Fruit fly (Drosophila melanogaster) whole organism, embryonic: ENCODE data around the gene AlkB.

Experiments used
- Atf-2 ChIP-seq: fragments of 200-800 bp; sonication (Bioruptor generic); optimal IDR thresholded peaks from 2 replicates; lab custom pipeline; 2016; ENCODE audit warnings: missing biosample characterization, missing genetic modification characterization
- B-H2 ChIP-seq: fragments of 200-800 bp; sonication (Bioruptor generic); optimal IDR thresholded peaks from 2 replicates; lab custom pipeline; 2018; ENCODE audit warnings: missing biosample characterization, mild to moderate bottlenecking, missing genetic modification characterization
- Bgb ChIP-seq: fragments of 200-800 bp; sonication (Bioruptor generic); IDR thresholded peaks from 2 replicates; pipeline ENCODE4 v1.3.6; 2022; ENCODE audit warnings: missing biosample characterization, missing genetic modification characterization; ENCODE audit not compliant: partially characterized antibody
- Blimp-1 ChIP-seq: fragments of 200-800 bp; sonication (Bioruptor generic); optimal IDR thresholded peaks from 3 replicates; lab custom pipeline; 2018; ENCODE audit warnings: missing biosample characterization, missing genetic modification characterization, mild to moderate bottlenecking, moderate library complexity, missing genetic modification reagents
- CG12104 ChIP-seq: fragments of 200-800 bp; sonication (Bioruptor generic); optimal IDR thresholded peaks from 3 replicates; lab custom pipeline; 2016; ENCODE audit warnings: missing biosample characterization, missing genetic modification characterization
- CG1233 ChIP-seq: fragments of 200-800 bp; sonication (Bioruptor generic); optimal IDR thresholded peaks from 4 replicates; lab custom pipeline; 2018; ENCODE audit warnings: missing biosample characterization, mild to moderate bottlenecking, missing genetic modification characterization
- CG12391 ChIP-seq: fragments of 200-800 bp; sonication (Bioruptor generic); optimal IDR thresholded peaks from 3 replicates; lab custom pipeline; 2018; ENCODE audit warnings: missing biosample characterization, mild to moderate bottlenecking, missing genetic modification characterization, moderate library complexity
- CG14710 ChIP-seq: fragments of 200-800 bp; sonication (Bioruptor generic); optimal IDR thresholded peaks from 3 replicates; lab custom pipeline; 2019; ENCODE audit warnings: missing biosample characterization, mild to moderate bottlenecking, missing genetic modification characterization, moderate library complexity
- CG1529 ChIP-seq: fragments of 200-800 bp; sonication (Bioruptor generic); optimal IDR thresholded peaks from 3 replicates; lab custom pipeline; 2018; ENCODE audit warnings: missing biosample characterization, missing genetic modification characterization
- CG15514 ChIP-seq: fragments of 200-800 bp; sonication (Bioruptor generic); optimal IDR thresholded peaks from 3 replicates; lab custom pipeline; 2017; ENCODE audit warnings: missing biosample characterization, missing genetic modification characterization, mild to moderate bottlenecking, moderate library complexity, missing genetic modification reagents
- CG17385 ChIP-seq: fragments of 200-800 bp; sonication (Bioruptor generic); optimal IDR thresholded peaks from 3 replicates; lab custom pipeline; 2018; ENCODE audit warnings: missing biosample characterization, mild to moderate bottlenecking, missing genetic modification characterization
- CG17568 ChIP-seq: fragments of 200-800 bp; sonication (Bioruptor generic); optimal IDR thresholded peaks from 2 replicates; lab custom pipeline; 2018; ENCODE audit warnings: missing biosample characterization, mild to moderate bottlenecking, missing genetic modification characterization, moderate library complexity
- CG18262 ChIP-seq: fragments of 200-800 bp; optimal IDR thresholded peaks from 3 replicates; lab custom pipeline; 2019; ENCODE audit warnings: missing biosample characterization, mild to moderate bottlenecking, missing genetic modification characterization, moderate library complexity
- CG18476 ChIP-seq: fragments of 200-800 bp; sonication (Bioruptor generic); optimal IDR thresholded peaks from 2 replicates; lab custom pipeline; 2016; ENCODE audit warnings: missing biosample characterization, mild to moderate bottlenecking, missing genetic modification characterization
- CG32532 ChIP-seq: fragments of 200-800 bp; sonication (Bioruptor generic); IDR thresholded peaks from 2 replicates; pipeline ENCODE4 v1.3.6; 2022; ENCODE audit warnings: missing biosample characterization, missing genetic modification characterization
- CG3281 ChIP-seq: fragments of 200-800 bp; sonication (Bioruptor generic); optimal IDR thresholded peaks from 3 replicates; lab custom pipeline; 2017; ENCODE audit warnings: missing biosample characterization, mild to moderate bottlenecking, missing genetic modification characterization
- CG34376 ChIP-seq: fragments of 200-800 bp; sonication (Bioruptor generic); optimal IDR thresholded peaks from 2 replicates; lab custom pipeline; 2018; ENCODE audit warnings: missing biosample characterization, mild to moderate bottlenecking, missing genetic modification characterization
- CG6254 ChIP-seq: fragments of 200-800 bp; sonication (Bioruptor generic); optimal IDR thresholded peaks from 3 replicates; lab custom pipeline; 2017; ENCODE audit warnings: mild to moderate bottlenecking, missing biosample characterization, missing genetic modification reagents, missing genetic modification characterization
- CG6791 ChIP-seq: fragments of 200-800 bp; sonication (Bioruptor generic); IDR thresholded peaks from 3 replicates; pipeline ENCODE4 v1.3.6; 2022; ENCODE audit warnings: missing biosample characterization, missing genetic modification characterization; ENCODE audit not compliant: partially characterized antibody
- CG8478 ChIP-seq: fragments of >200 bp; optimal IDR thresholded peaks from 2 replicates; lab custom pipeline; 2018
- CG8924 ChIP-seq: fragments of 200-800 bp; optimal IDR thresholded peaks from 3 replicates; lab custom pipeline; 2019; ENCODE audit warnings: missing biosample characterization, mild to moderate bottlenecking, missing genetic modification characterization, moderate library complexity
- Eip74EF ChIP-seq, 2 experiments: fragments of 200-800 bp in 1 of 2; fragments of >200 bp in 1 of 2; sonication (Bioruptor generic) in 1 of 2; optimal IDR thresholded peaks; 2 replicates each; lab custom pipeline; 2017 to 2019; ENCODE audit warnings: missing biosample characterization in 2 of 2, missing genetic modification characterization in 2 of 2, mild to moderate bottlenecking in 1 of 2, moderate library complexity in 1 of 2
- Gsc ChIP-seq: fragments of 200-800 bp; sonication (Bioruptor generic); IDR thresholded peaks from 2 replicates; pipeline ENCODE4 v1.3.6; 2022; ENCODE audit warnings: missing biosample characterization, missing genetic modification characterization
- H2.0 ChIP-seq: fragments of 200-800 bp; sonication (Bioruptor generic); IDR thresholded peaks from 2 replicates; pipeline ENCODE4 v1.3.6; 2022; ENCODE audit warnings: missing biosample characterization, missing genetic modification characterization
- HHEX ChIP-seq: fragments of 200-800 bp; sonication (Bioruptor generic); optimal IDR thresholded peaks from 3 replicates; lab custom pipeline; 2017; ENCODE audit warnings: missing biosample characterization, mild to moderate bottlenecking, missing genetic modification characterization, missing genetic modification reagents
- Hr39 ChIP-seq: fragments of >200 bp; optimal IDR thresholded peaks from 2 replicates; lab custom pipeline; 2017
- MTF-1 ChIP-seq: fragments of 200-800 bp; sonication (Bioruptor generic); optimal IDR thresholded peaks from 2 replicates; lab custom pipeline; 2018; ENCODE audit warnings: missing biosample characterization, mild to moderate bottlenecking, missing genetic modification characterization, borderline replicate concordance
- TFAM ChIP-seq: fragments of 200-800 bp; sonication (Bioruptor generic); optimal IDR thresholded peaks from 2 replicates; lab custom pipeline; 2017; ENCODE audit warnings: missing biosample characterization, missing genetic modification characterization, inconsistent platforms
- amos ChIP-seq: fragments of 200-800 bp; sonication (Bioruptor generic); IDR thresholded peaks from 2 replicates; pipeline ENCODE4 v1.3.6; 2022; ENCODE audit warnings: missing biosample characterization, missing genetic modification characterization; ENCODE audit not compliant: partially characterized antibody
- ase ChIP-seq: fragments of 200-800 bp; sonication (Bioruptor generic); IDR thresholded peaks from 3 replicates; pipeline ENCODE4 v1.3.6; 2022; ENCODE audit warnings: missing biosample characterization, missing genetic modification characterization
- chn ChIP-seq: fragments of 200-800 bp; sonication (Bioruptor generic); optimal IDR thresholded peaks from 2 replicates; lab custom pipeline; 2016; ENCODE audit warnings: missing biosample characterization, missing genetic modification characterization
- en ChIP-seq: fragments of 200-800 bp; sonication (Bioruptor generic); optimal IDR thresholded peaks from 2 replicates; lab custom pipeline; 2016; ENCODE audit warnings: missing biosample characterization, missing genetic modification characterization
- ewg ChIP-seq: fragments of 200-800 bp; sonication (Bioruptor generic); optimal IDR thresholded peaks from 3 replicates; lab custom pipeline; 2017; ENCODE audit warnings: mild to moderate bottlenecking, missing biosample characterization, missing genetic modification reagents, missing genetic modification characterization
- fd3F ChIP-seq: fragments of 200-800 bp; sonication (Bioruptor generic); optimal IDR thresholded peaks from 2 replicates; lab custom pipeline; 2018; ENCODE audit warnings: missing biosample characterization, mild to moderate bottlenecking, missing genetic modification characterization, moderate library complexity
- fru ChIP-seq: fragments of >200 bp; optimal IDR thresholded peaks from 2 replicates; lab custom pipeline; 2017
- gce ChIP-seq: fragments of 200-800 bp; sonication (Bioruptor generic); IDR thresholded peaks from 3 replicates; pipeline ENCODE4 v1.3.6; 2022; ENCODE audit warnings: missing biosample characterization, missing genetic modification characterization
- jing ChIP-seq: fragments of 200-800 bp; sonication (Bioruptor generic); optimal IDR thresholded peaks from 2 replicates; lab custom pipeline; 2018; ENCODE audit warnings: missing biosample characterization, mild to moderate bottlenecking, missing genetic modification characterization
- lola ChIP-seq, 3 experiments: fragments of >200 bp in 2 of 3; fragments of 200-800 bp in 1 of 3; sonication (Bioruptor generic) in 1 of 3; optimal IDR thresholded peaks; 2 replicates each; lab custom pipeline; 2017 to 2019; ENCODE audit warnings: missing biosample characterization in 3 of 3, missing genetic modification characterization in 3 of 3, mild to moderate bottlenecking in 1 of 3, moderate library complexity in 1 of 3
- luna ChIP-seq: fragments of 200-800 bp; sonication (Bioruptor generic); optimal IDR thresholded peaks from 2 replicates; lab custom pipeline; 2016; ENCODE audit warnings: missing biosample characterization, missing genetic modification characterization
- pfk ChIP-seq: fragments of 200-800 bp; sonication (Bioruptor generic); optimal IDR thresholded peaks from 2 replicates; lab custom pipeline; 2018; ENCODE audit warnings: missing biosample characterization, mild to moderate bottlenecking, missing genetic modification characterization, moderate library complexity
- pita ChIP-seq: fragments of 200-800 bp; sonication (Bioruptor generic); optimal IDR thresholded peaks from 2 replicates; lab custom pipeline; 2017; ENCODE audit warnings: missing biosample characterization, mild to moderate bottlenecking, missing genetic modification characterization
- pnt ChIP-seq: fragments of 200-800 bp; sonication (Bioruptor generic); optimal IDR thresholded peaks from 3 replicates; lab custom pipeline; 2016; ENCODE audit warnings: missing biosample characterization, missing genetic modification characterization
- repo ChIP-seq: fragments of 200-800 bp; sonication (Bioruptor generic); optimal IDR thresholded peaks from 2 replicates; lab custom pipeline; 2016; ENCODE audit warnings: missing biosample characterization, missing genetic modification characterization
- sens ChIP-seq: fragments of 200-800 bp; sonication (Bioruptor generic); peaks from one replicate; lab custom pipeline; 2016; ENCODE audit warnings: missing biosample characterization, missing genetic modification characterization
- sens-2 ChIP-seq: fragments of 200-800 bp; sonication (Bioruptor generic); IDR thresholded peaks from 2 replicates; pipeline ENCODE4 v1.3.6; 2022; ENCODE audit warnings: missing biosample characterization, missing genetic modification characterization
- sna ChIP-seq: fragments of 200-800 bp; sonication (Bioruptor generic); IDR thresholded peaks from 2 replicates; pipeline ENCODE4 v1.3.6; 2022; ENCODE audit warnings: missing biosample characterization, missing genetic modification characterization; ENCODE audit not compliant: partially characterized antibody
- sob ChIP-seq: fragments of 200-800 bp; sonication (Bioruptor generic); IDR thresholded peaks from 2 replicates; pipeline ENCODE4 v1.3.6; 2022; ENCODE audit warnings: missing biosample characterization, missing genetic modification characterization
- sug ChIP-seq: fragments of 200-800 bp; optimal IDR thresholded peaks from 2 replicates; lab custom pipeline; 2019; ENCODE audit warnings: missing biosample characterization, mild to moderate bottlenecking, missing genetic modification characterization, moderate library complexity
- tna ChIP-seq: fragments of 200-800 bp; sonication (Bioruptor generic); IDR thresholded peaks from 2 replicates; pipeline ENCODE4 v1.3.6; 2022; ENCODE audit warnings: missing biosample characterization, missing genetic modification characterization; ENCODE audit not compliant: partially characterized antibody
- usp ChIP-seq: fragments of >200 bp; optimal IDR thresholded peaks from 2 replicates; lab custom pipeline; 2017; ENCODE audit warnings: missing biosample characterization, missing genetic modification characterization

Gene AlkB

dm6 chrX:15852815-15853542 lies 6.3 kb downstream of the AlkB start, which contains the start of the genes UBL3 and CG15914 (continued):
- TF ChIP-seq sna (GFP tag; lab: Robert Waterston, UW), result no peak
- no peak for TF ChIP-seq sob (GFP tag; lab: Robert Waterston, UW)
- no peak for TF ChIP-seq tna
- no peak for TF ChIP-seq CG18262 (tag; lab: Kevin White, UChicago)
- TF ChIP-seq CG18476, result no peak
- no peak for TF ChIP-seq CG8478 (lab: Kevin White, UChicago)
- no peak for TF ChIP-seq Bgb (GFP tag; lab: Robert Waterston, UW)
- TF ChIP-seq jing (GFP tag; lab: Kevin White, UChicago), result no peak
- no peak for TF ChIP-seq Eip74EF (GFP tag; optimal IDR thresholded peaks at IDR 0.05; lab: Kevin White, UChicago)
- TF ChIP-seq chn (GFP tag; lab: Kevin White, UChicago), result no peak
- peak; percentile 60 for TF ChIP-seq ewg (GFP tag; lab: Kevin White, UChicago)
- peak; percentile 69 for TF ChIP-seq CG15514 (GFP tag; lab: Kevin White, UChicago)
- no peak for TF ChIP-seq amos (GFP tag; lab: Robert Waterston, UW)
- TF ChIP-seq CG1233 (GFP tag; lab: Kevin White, UChicago), result no peak
- no peak for TF ChIP-seq pita (GFP tag; lab: Kevin White, UChicago)
- TF ChIP-seq CG3281 (GFP tag; lab: Kevin White, UChicago), result no peak
- TF ChIP-seq H2.0 (GFP tag; lab: Robert Waterston, UW), result no peak
- TF ChIP-seq CG17568 (GFP tag; lab: Kevin White, UChicago), result peak; percentile 39
- TF ChIP-seq CG34376 (GFP tag; lab: Kevin White, UChicago), result peak; percentile 13
- TF ChIP-seq CG12104 (GFP tag; lab: Kevin White, UChicago), result no peak
- no peak for TF ChIP-seq CG17385 (GFP tag; lab: Kevin White, UChicago)
- no peak for TF ChIP-seq Blimp-1 (GFP tag; lab: Kevin White, UChicago)
- TF ChIP-seq en (GFP tag; lab: Kevin White, UChicago), result no peak
- peak; percentile 44 for TF ChIP-seq CG8924 (tag; lab: Kevin White, UChicago)
- TF ChIP-seq repo (GFP tag; lab: Kevin White, UChicago), result no peak
- no peak for TF ChIP-seq TFAM (GFP tag; lab: Kevin White, UChicago)
- no peak for TF ChIP-seq fru (lab: Kevin White, UChicago)
- TF ChIP-seq HHEX (GFP tag; lab: Kevin White, UChicago), result no peak
- TF ChIP-seq CG6254 (GFP tag; lab: Kevin White, UChicago), result no peak
- peak; percentile 67 for TF ChIP-seq MTF-1 (GFP tag; lab: Kevin White, UChicago)
- no peak for TF ChIP-seq B-H2 (GFP tag; lab: Kevin White, UChicago)
- no peak for TF ChIP-seq gce
- TF ChIP-seq ase (GFP tag; lab: Robert Waterston, UW), result no peak
- no peak for TF ChIP-seq pnt (GFP tag; lab: Kevin White, UChicago)
- TF ChIP-seq sens-2 (GFP tag; lab: Robert Waterston, UW), result no peak
- peak; percentile 72 for TF ChIP-seq CG14710 (tag; lab: Kevin White, UChicago)
- no peak for TF ChIP-seq CG1529 (GFP tag; lab: Kevin White, UChicago)
- no peak for TF ChIP-seq luna
- peak; percentile 76 for TF ChIP-seq sens
- TF ChIP-seq Hr39, result no peak
- TF ChIP-seq usp (GFP tag; lab: Kevin White, UChicago), result no peak
- peak in 1 of 3 experiments; percentile 4 for TF ChIP-seq lola (GFP tag; optimal IDR thresholded peaks at IDR 0.05; lab: Kevin White, UChicago)
- TF ChIP-seq Atf-2 (GFP tag; lab: Kevin White, UChicago), result no peak
- TF ChIP-seq sug (tag; lab: Kevin White, UChicago), result peak; percentile 30
- TF ChIP-seq Gsc (GFP tag; lab: Robert Waterston, UW), result no peak
- TF ChIP-seq fd3F (GFP tag; lab: Kevin White, UChicago), result no peak
- TF ChIP-seq CG12391 (tag; lab: Kevin White, UChicago), result peak; percentile 57
- TF ChIP-seq pfk, result no peak
- no peak for TF ChIP-seq CG32532 (GFP tag; lab: Robert Waterston, UW)
- no peak for TF ChIP-seq CG6791 (GFP tag; lab: Robert Waterston, UW)
